Worm (Caenorhabditis elegans): ENCODE results near the gene F59A6.10.

- TF ChIP-seq pha-4 (tag; optimal IDR thresholded peaks at IDR 0.05) = no peak
- TF ChIP-seq nhr-28 (tag; optimal IDR thresholded peaks at IDR 0.05) = no peak
- TF ChIP-seq unc-62 (GFP tag; optimal IDR thresholded peaks at IDR 0.05) = no peak
- no peak for TF ChIP-seq sem-2 (GFP tag; optimal IDR thresholded peaks at IDR 0.05)
- TF ChIP-seq mep-1 (tag; optimal IDR thresholded peaks at IDR 0.05) = no peak
Observed at ce11 chrII:5039912-5040311, 36.2 kb downstream of the F59A6.10 start, which contains the start of gene golg-2.

All from whole organism, mixed stage, embryonic.